Comparison of ENCODE assay signal across 5 worm cellular contexts in genomic region chrIV:8247341-8247740, ce11.
A peak's percentile ranks its signal among the peaks of the same experiment; 100 is the strongest.
TF ChIP-seq lines count a peak whose summit lies in the region.

No protein-coding gene starts in this region.

TF ChIP-seq in whole organism, L1 larva, 84 proteins besides CTCF, POLR2A, EP300 and RAD21:
- TF ChIP-seq lsy-2 (tag; optimal IDR thresholded peaks at IDR 0.05; lab: Kevin White, UChicago) (no peak), ama-1 (optimal IDR thresholded peaks at IDR 0.05; lab: Kevin White, UChicago) (no peak), nhr-85 (tag; lab: Kevin White, UChicago) (peak; percentile 81), swsn-7 (tag; optimal IDR thresholded peaks at IDR 0.05; lab: Kevin White, UChicago) (no peak), lin-14 (GFP tag; optimal IDR thresholded peaks at IDR 0.05; lab: Kevin White, UChicago) (peak; percentile 17)

TF ChIP-seq in whole organism, L2 larva, 48 proteins besides CTCF, POLR2A, EP300 and RAD21:
- TF ChIP-seq peb-1 (tag; optimal IDR thresholded peaks at IDR 0.05; lab: Kevin White, UChicago): no peak
- TF ChIP-seq elt-1 (tag; optimal IDR thresholded peaks at IDR 0.05; lab: Kevin White, UChicago): peak; percentile 86
- TF ChIP-seq sma-9 (GFP tag; optimal IDR thresholded peaks at IDR 0.05; lab: Kevin White, UChicago): peak; percentile 80
- TF ChIP-seq sma-9 (tag; optimal IDR thresholded peaks at IDR 0.05; lab: Kevin White, UChicago): no peak
- peak; percentile 12 for TF ChIP-seq ceh-16 (tag; optimal IDR thresholded peaks at IDR 0.05; lab: Kevin White, UChicago)
- peak; percentile 37 for TF ChIP-seq nhr-25 (tag; optimal IDR thresholded peaks at IDR 0.05; lab: Kevin White, UChicago)

TF ChIP-seq in whole organism, L3 larva, 47 proteins besides CTCF, POLR2A, EP300 and RAD21:
- peak; percentile 94 for TF ChIP-seq elt-1 (tag; optimal IDR thresholded peaks at IDR 0.05; lab: Kevin White, UChicago)
- TF ChIP-seq nhr-23 (tag; optimal IDR thresholded peaks at IDR 0.05; lab: Kevin White, UChicago): peak; percentile 34
- TF ChIP-seq lin-39 (tag; optimal IDR thresholded peaks at IDR 0.05; lab: Kevin White, UChicago): no peak
- TF ChIP-seq skn-1 (tag; optimal IDR thresholded peaks at IDR 0.05; lab: Kevin White, UChicago): no peak

TF ChIP-seq in whole organism, L4 larva, 104 proteins besides CTCF, POLR2A, EP300 and RAD21:
- TF ChIP-seq aha-1 (tag; lab: Kevin White, UChicago) (peak; percentile 31), pqm-1 (tag; optimal IDR thresholded peaks at IDR 0.05; lab: Kevin White, UChicago) (no peak)
TF ChIP-seq in whole organism, L4 larva: peak in this region for 1.

TF ChIP-seq in whole organism, mixed stage, embryonic, 35 proteins besides CTCF, POLR2A, EP300 and RAD21:
- peak; percentile 67 for TF ChIP-seq elt-1 (tag; optimal IDR thresholded peaks at IDR 0.05; lab: Kevin White, UChicago; ENCODE audit: borderline replicate concordance, insufficient read depth)
- TF ChIP-seq unc-62 (GFP tag; optimal IDR thresholded peaks at IDR 0.05; lab: Kevin White, UChicago): no peak

Comparison
In these comparisons a context has a peak if more than half of its experiments do, and no peak if none do; other contexts are left out.
1. Of the 29 proteins assayed by ChIP-seq in both whole organism, L4 larva and whole organism, L1 larva: peak only in whole organism, L4 larva: aha-1; only in whole organism, L1 larva: none; in both: none; in neither: 28.